In genomic region chr3R:25265589-25266201, dm6 we compare ENCODE assay signal across 6 fruit fly cellular contexts.
TF ChIP-seq lines count a peak whose summit lies in the region.

Gene GlnRS, minus strand, starts transcription at chr3R:25265721.
Gene RIOK2, plus strand, starts transcription at chr3R:25265844.

- TF ChIP-seq CTCF in S2 (optimal IDR thresholded peaks at IDR 0.05; lab: Kevin White, UChicago), result peak; percentile 0 to 51
- peak; percentile 10 for TF ChIP-seq CTCF in whole organism, embryonic (GFP tag; optimal IDR thresholded peaks at IDR 0.05; lab: Kevin White, UChicago)

TF ChIP-seq in whole organism, adult, 20 proteins besides CTCF, POLR2A, EP300 and RAD21:
- TF ChIP-seq cnc (optimal IDR thresholded peaks at IDR 0.05; lab: Kevin White, UChicago), result no peak
- peak; percentile 26 for TF ChIP-seq pad (GFP tag; optimal IDR thresholded peaks at IDR 0.05; lab: Kevin White, UChicago)
- peak; percentile 4 for TF ChIP-seq CG14711 (tag; optimal IDR thresholded peaks at IDR 0.05; lab: Kevin White, UChicago)
- peak; percentile 39 for TF ChIP-seq CG7101 (tag; optimal IDR thresholded peaks at IDR 0.05; lab: Kevin White, UChicago)
- peak; percentile 18 for TF ChIP-seq CG11617 (GFP tag; optimal IDR thresholded peaks at IDR 0.05; lab: Kevin White, UChicago)
- TF ChIP-seq toe (GFP tag; optimal IDR thresholded peaks at IDR 0.05; lab: Kevin White, UChicago), result no peak
- peak; percentile 30 for TF ChIP-seq cic (GFP tag; optimal IDR thresholded peaks at IDR 0.05; lab: Kevin White, UChicago)
- peak; percentile 4 for TF ChIP-seq Crg-1 (GFP tag; optimal IDR thresholded peaks at IDR 0.05; lab: Kevin White, UChicago)
- TF ChIP-seq CG33017 (tag; optimal IDR thresholded peaks at IDR 0.05; lab: Kevin White, UChicago), result no peak
- peak; percentile 73 for TF ChIP-seq bab1 (GFP tag; optimal IDR thresholded peaks at IDR 0.05; lab: Kevin White, UChicago)
- peak; percentile 100 for TF ChIP-seq Mnt (GFP tag; optimal IDR thresholded peaks at IDR 0.05; lab: Kevin White, UChicago)
- TF ChIP-seq CG5204 (GFP tag; optimal IDR thresholded peaks at IDR 0.05; lab: Kevin White, UChicago), result no peak
- TF ChIP-seq Clk (GFP tag; optimal IDR thresholded peaks at IDR 0.05; lab: Kevin White, UChicago), result peak; percentile 3
- peak; percentile 21 for TF ChIP-seq tj (GFP tag; optimal IDR thresholded peaks at IDR 0.05; lab: Kevin White, UChicago)

TF ChIP-seq in whole organism, embryonic, 481 proteins besides CTCF, POLR2A, EP300 and RAD21 (continues in another document):
- TF ChIP-seq Doc3 (GFP tag; IDR thresholded peaks at IDR 0.05; lab: Robert Waterston, UW; ENCODE audit: partially characterized antibody), result peak; percentile 92
- TF ChIP-seq CG13624 (GFP tag; optimal IDR thresholded peaks at IDR 0.05; lab: Kevin White, UChicago), result peak; percentile 75
- peak; percentile 99 for TF ChIP-seq dm (GFP tag; optimal IDR thresholded peaks at IDR 0.05; lab: Kevin White, UChicago)
- peak; percentile 78 for TF ChIP-seq Med (GFP tag; lab: Kevin White, UChicago)
- TF ChIP-seq schlank (tag; optimal IDR thresholded peaks at IDR 0.05; lab: Kevin White, UChicago), result no peak
- 0 out of 2 replicates have a peak, but pooled peaks have one; percentile 13 for TF ChIP-seq cas (GFP tag; IDR thresholded peaks at IDR 0.05; lab: Robert Waterston, UW)
- TF ChIP-seq CG4404 (GFP tag; IDR thresholded peaks at IDR 0.05; lab: Robert Waterston, UW), result no peak
- peak; percentile 48 for TF ChIP-seq CG2712 (tag; optimal IDR thresholded peaks at IDR 0.05; lab: Kevin White, UChicago)
- TF ChIP-seq gro (GFP tag; optimal IDR thresholded peaks at IDR 0.05; lab: Kevin White, UChicago), result peak; percentile 54
- TF ChIP-seq CG17802 (tag; optimal IDR thresholded peaks at IDR 0.05; lab: Kevin White, UChicago), result peak; percentile 92
- TF ChIP-seq Dp (GFP tag; optimal IDR thresholded peaks at IDR 0.05; lab: Kevin White, UChicago), result peak; percentile 32
- TF ChIP-seq grn (GFP tag; optimal IDR thresholded peaks at IDR 0.05; lab: Kevin White, UChicago), result peak; percentile 7
- peak; percentile 5 for TF ChIP-seq Atf3 (GFP tag; optimal IDR thresholded peaks at IDR 0.05; lab: Kevin White, UChicago)
- TF ChIP-seq stwl (tag; optimal IDR thresholded peaks at IDR 0.05; lab: Kevin White, UChicago), result peak; percentile 95
- TF ChIP-seq CG7987 (GFP tag; optimal IDR thresholded peaks at IDR 0.05; lab: Kevin White, UChicago), result peak; percentile 49
- peak; percentile 90 for TF ChIP-seq ato (GFP tag; IDR thresholded peaks at IDR 0.05; lab: Robert Waterston, UW; ENCODE audit: partially characterized antibody)
- TF ChIP-seq tna (GFP tag; IDR thresholded peaks at IDR 0.05; lab: Robert Waterston, UW; ENCODE audit: partially characterized antibody), result peak; percentile 92
- TF ChIP-seq CG30403 (GFP tag; optimal IDR thresholded peaks at IDR 0.05; lab: Kevin White, UChicago), result peak; percentile 6
- no peak for TF ChIP-seq CG17359 (tag; optimal IDR thresholded peaks at IDR 0.05; lab: Kevin White, UChicago)

TF ChIP-seq in whole organism, prepupa, 60 proteins besides CTCF, POLR2A, EP300 and RAD21:
- TF ChIP-seq achi (GFP tag; optimal IDR thresholded peaks at IDR 0.05; lab: Kevin White, UChicago) (peak; percentile 45), CG15336 (GFP tag; IDR thresholded peaks at IDR 0.05; lab: Robert Waterston, UW) (peak; percentile 31; the same call in 1 of the 2 replicates), lz (GFP tag; optimal IDR thresholded peaks at IDR 0.05; lab: Kevin White, UChicago) (no peak), CG1621 (tag; optimal IDR thresholded peaks at IDR 0.05; lab: Kevin White, UChicago) (peak; percentile 33)
TF ChIP-seq in whole organism, prepupa: peak in this region for 3.

TF ChIP-seq in whole organism, pupa, 21 proteins besides CTCF, POLR2A, EP300 and RAD21:
- TF ChIP-seq Pif1A (GFP tag; optimal IDR thresholded peaks at IDR 0.05; lab: Kevin White, UChicago) (no peak), CG12605 (GFP tag; IDR thresholded peaks at IDR 0.05; lab: Robert Waterston, UW) (peak; percentile 51; the same call in 1 of the 2 replicates)

TF ChIP-seq in whole organism, wandering third instar larva, 38 proteins besides CTCF, POLR2A, EP300 and RAD21:
- TF ChIP-seq Rel (GFP tag; optimal IDR thresholded peaks at IDR 0.05; lab: Kevin White, UChicago) (no peak), Rel (tag; optimal IDR thresholded peaks at IDR 0.05; lab: Kevin White, UChicago) (peak; percentile 54), usp (GFP tag; optimal IDR thresholded peaks at IDR 0.05; lab: Kevin White, UChicago) (no peak), HLH106 (tag; optimal IDR thresholded peaks at IDR 0.05; lab: Kevin White, UChicago) (no peak), N (GFP tag; optimal IDR thresholded peaks at IDR 0.05; lab: Kevin White, UChicago) (peak; percentile 100), Sp1 (GFP tag; optimal IDR thresholded peaks at IDR 0.05; lab: Kevin White, UChicago) (peak; percentile 13), Abd-B (GFP tag; optimal IDR thresholded peaks at IDR 0.05; lab: Kevin White, UChicago) (peak; percentile 59), Vsx2 (GFP tag; optimal IDR thresholded peaks at IDR 0.05; lab: Kevin White, UChicago; ENCODE audit: partially characterized antibody) (no peak), Jra (GFP tag; optimal IDR thresholded peaks at IDR 0.05; lab: Kevin White, UChicago) (no peak), Myc (optimal IDR thresholded peaks at IDR 0.05; lab: Kevin White, UChicago) (peak; percentile 75), Hr78 (GFP tag; optimal IDR thresholded peaks at IDR 0.05; lab: Kevin White, UChicago) (peak; percentile 79)
TF ChIP-seq in whole organism, wandering third instar larva: peak in this region for 6.
